Fruit fly (Drosophila melanogaster) whole organism, embryonic: Measurements from ENCODE around the gene bab2.
A peak's percentile ranks its signal among the peaks of the same experiment; 100 is the strongest.

Experiments used
- Ada2b ChIP-seq: fragments of 200-800 bp; sonication (Bioruptor generic); IDR thresholded peaks from 2 replicates; pipeline ENCODE4 v1.3.6; 2022; ENCODE audit warnings: missing biosample characterization, missing genetic modification characterization
- Atf3 ChIP-seq: fragments of 200-800 bp; sonication (Bioruptor generic); optimal IDR thresholded peaks from 3 replicates; lab custom pipeline; 2016; ENCODE audit warnings: missing biosample characterization, missing genetic modification characterization
- CG10267 ChIP-seq: fragments of 200-800 bp; sonication (Bioruptor generic); optimal IDR thresholded peaks from 2 replicates; lab custom pipeline; 2018; ENCODE audit warnings: missing biosample characterization, mild to moderate bottlenecking, missing genetic modification characterization, moderate library complexity
- CG10979 ChIP-seq: fragments of 200-800 bp; sonication (Bioruptor generic); optimal IDR thresholded peaks from 2 replicates; lab custom pipeline; 2018; ENCODE audit warnings: missing biosample characterization, mild to moderate bottlenecking, missing genetic modification characterization, moderate library complexity
- CG11247 ChIP-seq: fragments of 200-800 bp; sonication (Bioruptor generic); IDR thresholded peaks from 2 replicates; pipeline ENCODE4 v1.3.6; 2022; ENCODE audit warnings: missing biosample characterization, missing genetic modification characterization
- CG11504 ChIP-seq: fragments of 200-800 bp; sonication (Bioruptor generic); optimal IDR thresholded peaks from 3 replicates; lab custom pipeline; 2019; ENCODE audit warnings: missing biosample characterization, mild to moderate bottlenecking, missing genetic modification characterization, moderate library complexity
- CG11723 ChIP-seq: fragments of 200-800 bp; sonication (Bioruptor generic); optimal IDR thresholded peaks from 2 replicates; lab custom pipeline; 2017; ENCODE audit warnings: missing biosample characterization, mild to moderate bottlenecking, missing genetic modification characterization
- CG13296 ChIP-seq: fragments of 200-800 bp; sonication (Bioruptor generic); optimal IDR thresholded peaks from 3 replicates; lab custom pipeline; 2018; ENCODE audit warnings: missing biosample characterization, mild to moderate bottlenecking, missing genetic modification characterization
- CG1603 ChIP-seq: fragments of 200-800 bp; sonication (Bioruptor generic); optimal IDR thresholded peaks from 2 replicates; lab custom pipeline; 2019; ENCODE audit warnings: missing biosample characterization, mild to moderate bottlenecking, missing genetic modification characterization, moderate library complexity
- CG17186 ChIP-seq: fragments of 200-800 bp; sonication (Bioruptor generic); optimal IDR thresholded peaks from 3 replicates; lab custom pipeline; 2017; ENCODE audit warnings: missing biosample characterization, missing genetic modification reagents, missing genetic modification characterization
- CG17912 ChIP-seq: fragments of 200-800 bp; sonication (Bioruptor generic); optimal IDR thresholded peaks from 2 replicates; lab custom pipeline; 2018; ENCODE audit warnings: missing biosample characterization, mild to moderate bottlenecking, missing genetic modification characterization
- CG18764 ChIP-seq: fragments of 200-800 bp; sonication (Bioruptor generic); optimal IDR thresholded peaks from 3 replicates; lab custom pipeline; 2016; ENCODE audit warnings: missing biosample characterization, missing genetic modification characterization
- CG30403 ChIP-seq: fragments of 200-800 bp; sonication (Bioruptor generic); optimal IDR thresholded peaks from 3 replicates; lab custom pipeline; 2016; ENCODE audit warnings: missing biosample characterization, missing genetic modification characterization
- CG3163 ChIP-seq: fragments of 200-800 bp; sonication (Bioruptor generic); optimal IDR thresholded peaks from 3 replicates; lab custom pipeline; 2016; ENCODE audit warnings: missing biosample characterization, missing genetic modification characterization
- CG4404 ChIP-seq: fragments of 200-800 bp; sonication (Bioruptor generic); IDR thresholded peaks from 2 replicates; pipeline ENCODE4 v1.3.6; 2022; ENCODE audit warnings: missing biosample characterization, missing genetic modification characterization
- CG4820 ChIP-seq: fragments of 200-800 bp; sonication (Bioruptor generic); optimal IDR thresholded peaks from 3 replicates; lab custom pipeline; 2016; ENCODE audit warnings: missing biosample characterization, missing genetic modification characterization
- CG6765 ChIP-seq: fragments of 200-800 bp; sonication (Bioruptor generic); optimal IDR thresholded peaks from 3 replicates; lab custom pipeline; 2017; ENCODE audit warnings: missing biosample characterization, mild to moderate bottlenecking, missing genetic modification characterization
- CG7372 ChIP-seq: fragments of 200-800 bp; sonication (Bioruptor generic); IDR thresholded peaks from 2 replicates; pipeline ENCODE4 v1.3.6; 2022; ENCODE audit warnings: missing biosample characterization, missing genetic modification characterization
- CG8089 ChIP-seq: fragments of 200-800 bp; sonication (Bioruptor generic); optimal IDR thresholded peaks from 3 replicates; lab custom pipeline; 2016; ENCODE audit warnings: missing biosample characterization, missing genetic modification characterization
- CG9609 ChIP-seq: fragments of 200-800 bp; sonication (Bioruptor generic); optimal IDR thresholded peaks from 3 replicates; lab custom pipeline; 2016; ENCODE audit warnings: missing biosample characterization, missing genetic modification characterization
- CG9797 ChIP-seq: fragments of 200-800 bp; sonication (Bioruptor generic); optimal IDR thresholded peaks from 3 replicates; lab custom pipeline; 2018; ENCODE audit warnings: missing biosample characterization, mild to moderate bottlenecking, missing genetic modification characterization
- CG9817 ChIP-seq: fragments of 200-800 bp; sonication (Bioruptor generic); optimal IDR thresholded peaks from 2 replicates; lab custom pipeline; 2018; ENCODE audit warnings: missing biosample characterization, mild to moderate bottlenecking, missing genetic modification characterization, moderate library complexity
- CG9876 ChIP-seq: fragments of 200-800 bp; sonication (Bioruptor generic); optimal IDR thresholded peaks from 2 replicates; lab custom pipeline; 2016; ENCODE audit warnings: missing biosample characterization, missing genetic modification characterization
- CHES-1-like ChIP-seq: fragments of 200-800 bp; sonication (Bioruptor generic); optimal IDR thresholded peaks from 2 replicates; lab custom pipeline; 2016; ENCODE audit warnings: missing biosample characterization, missing genetic modification characterization
- CkIIα-i1 ChIP-seq: fragments of 200-800 bp; sonication (Bioruptor generic); IDR thresholded peaks from 2 replicates; pipeline ENCODE4 v1.3.6; 2022; ENCODE audit warnings: missing biosample characterization, missing genetic modification characterization
- D ChIP-seq, 2 experiments: fragments of 200-800 bp in 1 of 2; fragments of >200 bp in 1 of 2; sonication (Bioruptor generic) in 1 of 2; optimal IDR thresholded peaks; 2 replicates in 1 of 2; 3 replicates in 1 of 2; lab custom pipeline; 2017; ENCODE audit warnings: mild to moderate bottlenecking in 1 of 2, missing biosample characterization in 1 of 2, missing genetic modification characterization in 1 of 2, missing genetic modification reagents in 1 of 2
- E2f1 ChIP-seq: fragments of 200-800 bp; sonication (Bioruptor generic); IDR thresholded peaks from 2 replicates; pipeline ENCODE4 v1.3.6; 2022; ENCODE audit warnings: missing biosample characterization, missing genetic modification characterization
- Gug ChIP-seq: fragments of 200-800 bp; sonication (Bioruptor generic); IDR thresholded peaks from 4 replicates; pipeline ENCODE4 v1.3.6; 2022; ENCODE audit warnings: missing biosample characterization, missing genetic modification characterization
- HmgZ ChIP-seq: fragments of 200-800 bp; sonication (Bioruptor generic); optimal IDR thresholded peaks from 2 replicates; lab custom pipeline; 2018; ENCODE audit warnings: missing biosample characterization, mild to moderate bottlenecking, missing genetic modification characterization
- Neu2 ChIP-seq: fragments of 200-800 bp; sonication (Bioruptor generic); optimal IDR thresholded peaks from 3 replicates; lab custom pipeline; 2016; ENCODE audit warnings: missing biosample characterization, missing genetic modification characterization, borderline replicate concordance
- Oaz ChIP-seq: fragments of 200-800 bp; sonication (Bioruptor generic); IDR thresholded peaks from 2 replicates; pipeline ENCODE4 v1.3.6; 2022; ENCODE audit warnings: missing biosample characterization, missing genetic modification characterization
- Six4 ChIP-seq: fragments of 200-800 bp; sonication (Bioruptor generic); optimal IDR thresholded peaks from 2 replicates; lab custom pipeline; 2016; ENCODE audit warnings: missing biosample characterization, missing genetic modification characterization
- ap ChIP-seq: fragments of 200-800 bp; sonication (Bioruptor generic); IDR thresholded peaks from 2 replicates; pipeline ENCODE4 v1.3.6; 2022; ENCODE audit warnings: missing biosample characterization, missing genetic modification characterization
- ara ChIP-seq: fragments of 200-800 bp; sonication (Bioruptor generic); IDR thresholded peaks from 2 replicates; pipeline ENCODE4 v1.3.6; 2022; ENCODE audit warnings: missing biosample characterization, missing genetic modification characterization
- btn ChIP-seq: fragments of 200-800 bp; sonication (Bioruptor generic); optimal IDR thresholded peaks from 2 replicates; lab custom pipeline; 2016; ENCODE audit warnings: missing biosample characterization, missing genetic modification characterization
- cato ChIP-seq: fragments of 200-800 bp; sonication (Bioruptor generic); optimal IDR thresholded peaks from 2 replicates; lab custom pipeline; 2016; ENCODE audit warnings: missing biosample characterization, missing genetic modification characterization, borderline replicate concordance
- cg ChIP-seq: fragments of 200-800 bp; sonication (Bioruptor generic); optimal IDR thresholded peaks from 3 replicates; lab custom pipeline; 2019; ENCODE audit warnings: missing biosample characterization, mild to moderate bottlenecking, missing genetic modification characterization, moderate library complexity
- chn ChIP-seq: fragments of 200-800 bp; sonication (Bioruptor generic); optimal IDR thresholded peaks from 2 replicates; lab custom pipeline; 2016; ENCODE audit warnings: missing biosample characterization, missing genetic modification characterization
- dimm ChIP-seq: fragments of 200-800 bp; sonication (Bioruptor generic); IDR thresholded peaks from 2 replicates; pipeline ENCODE4 v1.3.6; 2022; ENCODE audit warnings: missing biosample characterization, missing genetic modification characterization
- eyg ChIP-seq: fragments of 200-800 bp; sonication (Bioruptor generic); optimal IDR thresholded peaks from 3 replicates; lab custom pipeline; 2016; ENCODE audit warnings: missing biosample characterization, missing genetic modification characterization
- fd3F ChIP-seq: fragments of 200-800 bp; sonication (Bioruptor generic); optimal IDR thresholded peaks from 2 replicates; lab custom pipeline; 2018; ENCODE audit warnings: missing biosample characterization, mild to moderate bottlenecking, missing genetic modification characterization, moderate library complexity
- ftz-f1 ChIP-seq: fragments of 200-800 bp; sonication (Bioruptor generic); optimal IDR thresholded peaks from 2 replicates; lab custom pipeline; 2016; ENCODE audit warnings: missing biosample characterization, missing genetic modification characterization
- her ChIP-seq: fragments of 200-800 bp; sonication (Bioruptor generic); optimal IDR thresholded peaks from 2 replicates; lab custom pipeline; 2016; ENCODE audit warnings: missing biosample characterization, missing genetic modification characterization
- jumu ChIP-seq: fragments of 200-800 bp; sonication (Bioruptor generic); optimal IDR thresholded peaks from 3 replicates; lab custom pipeline; 2016; ENCODE audit warnings: missing biosample characterization, missing genetic modification characterization
- kah ChIP-seq: fragments of 200-800 bp; sonication (Bioruptor generic); optimal IDR thresholded peaks from 2 replicates; lab custom pipeline; 2018; ENCODE audit warnings: missing biosample characterization, mild to moderate bottlenecking, missing genetic modification characterization
- peb ChIP-seq: fragments of 200-800 bp; sonication (Bioruptor generic); IDR thresholded peaks from 2 replicates; pipeline ENCODE4 v1.3.6; 2022; ENCODE audit warnings: missing biosample characterization, missing genetic modification characterization
- pho ChIP-seq: fragments of 200-800 bp; sonication (Bioruptor generic); optimal IDR thresholded peaks from 2 replicates; lab custom pipeline; 2016; ENCODE audit warnings: missing biosample characterization, missing genetic modification characterization
- pzg ChIP-seq: fragments of 200-800 bp; sonication (Bioruptor generic); optimal IDR thresholded peaks from 3 replicates; lab custom pipeline; 2018; ENCODE audit warnings: missing biosample characterization, mild to moderate bottlenecking, missing genetic modification characterization, moderate library complexity
- ro ChIP-seq: fragments of 200-800 bp; sonication (Bioruptor generic); IDR thresholded peaks from 2 replicates; pipeline ENCODE4 v1.3.6; 2022; ENCODE audit warnings: missing biosample characterization, missing genetic modification characterization
- so ChIP-seq: fragments of 200-800 bp; sonication (Bioruptor generic); IDR thresholded peaks from 3 replicates; pipeline ENCODE4 v1.3.6; 2022; ENCODE audit warnings: missing biosample characterization, missing genetic modification characterization
- twi ChIP-seq: fragments of 200-800 bp; optimal IDR thresholded peaks from 2 replicates; lab custom pipeline; 2019; ENCODE audit warnings: missing biosample characterization, mild to moderate bottlenecking, missing genetic modification characterization, moderate library complexity
- usp ChIP-seq: fragments of >200 bp; optimal IDR thresholded peaks from 2 replicates; lab custom pipeline; 2017; ENCODE audit warnings: missing biosample characterization, missing genetic modification characterization
- yki ChIP-seq: fragments of >200 bp; optimal IDR thresholded peaks from 3 replicates; lab custom pipeline; 2018

Gene bab2

dm6 chr3L:1169617-1170016 is 7.5 kb downstream of the bab2 start (continued):
- TF ChIP-seq CG17912 (GFP tag; lab: Kevin White, UChicago) (no peak), CG6765 (GFP tag; lab: Kevin White, UChicago) (peak; percentile 9), pzg (no peak), CG10267 (tag; lab: Kevin White, UChicago) (no peak), CG30403 (GFP tag; lab: Kevin White, UChicago) (no peak), CG1603 (tag; lab: Kevin White, UChicago) (no peak), fd3F (GFP tag; lab: Kevin White, UChicago) (no peak), CG11723 (GFP tag; lab: Kevin White, UChicago) (no peak), CG9817 (tag; lab: Kevin White, UChicago) (no peak), so (GFP tag; lab: Robert Waterston, UW) (no peak), her (GFP tag; lab: Kevin White, UChicago) (no peak), cg (no peak), CG3163 (no peak), ftz-f1 (GFP tag; lab: Kevin White, UChicago) (no peak), CG9609 (GFP tag; lab: Kevin White, UChicago) (no peak), yki (lab: Kevin White, UChicago) (no peak), HmgZ (no peak), CG13296 (GFP tag; lab: Kevin White, UChicago) (peak; percentile 54), CG7372 (GFP tag; lab: Robert Waterston, UW) (no peak), CG9797 (no peak), Gug (GFP tag; lab: Robert Waterston, UW) (no peak), chn (GFP tag; lab: Kevin White, UChicago) (no peak), Atf3 (no peak), ap (no peak), cato (GFP tag; lab: Kevin White, UChicago) (no peak), twi (no peak), E2f1 (GFP tag; lab: Robert Waterston, UW) (no peak), jumu (GFP tag; lab: Kevin White, UChicago) (no peak), Ada2b (no peak), pho (GFP tag; lab: Kevin White, UChicago) (no peak), CG10979 (tag; lab: Kevin White, UChicago) (no peak), peb (no peak), CG18764 (GFP tag; lab: Kevin White, UChicago) (no peak), Oaz (GFP tag; lab: Robert Waterston, UW) (no peak), CG17186 (GFP tag; lab: Kevin White, UChicago) (no peak), D (optimal IDR thresholded peaks at IDR 0.05; lab: Kevin White, UChicago) (no peak), D (GFP tag; optimal IDR thresholded peaks at IDR 0.05; lab: Kevin White, UChicago) (no peak), CkIIα-i1 (GFP tag; lab: Robert Waterston, UW) (no peak), CG11247 (no peak), CHES-1-like (no peak), ro (no peak), eyg (no peak), btn (GFP tag; lab: Kevin White, UChicago) (no peak), CG4820 (no peak), CG9876 (GFP tag; lab: Kevin White, UChicago) (no peak), CG4404 (GFP tag; lab: Robert Waterston, UW) (no peak), kah (GFP tag; lab: Kevin White, UChicago) (no peak), Six4 (GFP tag; lab: Kevin White, UChicago) (no peak), CG8089 (GFP tag; lab: Kevin White, UChicago) (no peak), CG11504 (peak; percentile 31), Neu2 (GFP tag; lab: Kevin White, UChicago) (no peak), dimm (no peak), usp (GFP tag; lab: Kevin White, UChicago) (no peak), ara (GFP tag; lab: Robert Waterston, UW) (no peak)
